Fruit fly (Drosophila melanogaster) whole organism, wandering third instar larva: ENCODE measurements around the gene ed.

Experiments
- Abd-B ChIP-seq: fragments of >200 bp; optimal IDR thresholded peaks from 2 replicates; lab custom pipeline; 2017; ENCODE audit warnings: missing biosample characterization, missing genetic modification characterization
- CG32264 ChIP-seq: fragments of 200-800 bp; sonication (Bioruptor generic); optimal IDR thresholded peaks from 2 replicates; lab custom pipeline; 2016; ENCODE audit warnings: missing biosample characterization, missing genetic modification characterization
- CG9705 ChIP-seq: fragments of 200-800 bp; sonication (Bioruptor generic); optimal IDR thresholded peaks from 2 replicates; lab custom pipeline; 2018; ENCODE audit warnings: missing biosample characterization, mild to moderate bottlenecking, missing genetic modification characterization
- CrebA ChIP-seq: fragments of 200-800 bp; sonication (Bioruptor generic); optimal IDR thresholded peaks from 2 replicates; lab custom pipeline; 2016; ENCODE audit warnings: missing biosample characterization, mild to moderate bottlenecking, missing genetic modification characterization, borderline replicate concordance
- Dfd ChIP-seq: fragments of >200 bp; optimal IDR thresholded peaks from 2 replicates; lab custom pipeline; 2017; ENCODE audit warnings: missing biosample characterization, missing genetic modification characterization
- Dif ChIP-seq: fragments of 200-275, 200-300 bp; sonication (Bioruptor generic); optimal IDR thresholded peaks from 2 replicates; lab custom pipeline; 2018; ENCODE audit warnings: missing biosample characterization, missing genetic modification characterization; ENCODE audit not compliant: partially characterized antibody
- GATAd ChIP-seq: sonication (Bioruptor generic); optimal IDR thresholded peaks from 2 replicates; lab custom pipeline; 2016; ENCODE audit warnings: missing biosample characterization, missing genetic modification characterization
- HLH106 ChIP-seq: fragments of 200-800 bp; optimal IDR thresholded peaks from 3 replicates; lab custom pipeline; 2019; ENCODE audit warnings: missing biosample characterization, mild to moderate bottlenecking, missing genetic modification characterization, moderate library complexity
- Hnf4 ChIP-seq: fragments of 200-800 bp; sonication (Bioruptor generic); optimal IDR thresholded peaks from 2 replicates; lab custom pipeline; 2016; ENCODE audit warnings: missing biosample characterization, mild to moderate bottlenecking, missing genetic modification characterization
- Hr78 ChIP-seq: fragments of >200 bp; optimal IDR thresholded peaks from 2 replicates; lab custom pipeline; 2017; ENCODE audit warnings: missing biosample characterization, missing genetic modification characterization
- Hr83 ChIP-seq: fragments of 200-300 bp; sonication (Bioruptor generic); optimal IDR thresholded peaks from 2 replicates; lab custom pipeline; 2016; ENCODE audit warnings: missing biosample characterization, mild to moderate bottlenecking, missing genetic modification characterization, moderate library complexity; ENCODE audit not compliant: poor library complexity, severe bottlenecking
- Jra ChIP-seq: sonication (Bioruptor generic); optimal IDR thresholded peaks from 2 replicates; lab custom pipeline; 2016; ENCODE audit warnings: missing biosample characterization, missing genetic modification characterization
- Mio ChIP-seq: sonication (Bioruptor generic); optimal IDR thresholded peaks from 2 replicates; lab custom pipeline; 2016; ENCODE audit warnings: missing biosample characterization, missing genetic modification characterization
- Myc ChIP-seq: fragments of >200 bp; optimal IDR thresholded peaks from 2 replicates; lab custom pipeline; 2017
- N ChIP-seq: fragments of >200 bp; optimal IDR thresholded peaks from 2 replicates; lab custom pipeline; 2018; ENCODE audit warnings: missing biosample characterization, missing external identifiers, missing genetic modification characterization
- OdsH ChIP-seq: fragments of 200-800 bp; sonication (Bioruptor generic); optimal IDR thresholded peaks from 2 replicates; lab custom pipeline; 2016; ENCODE audit warnings: missing biosample characterization, mild to moderate bottlenecking, missing genetic modification characterization
- Rel ChIP-seq, 2 experiments: fragments of 200-800 bp; sonication (Bioruptor generic) in 1 of 2; optimal IDR thresholded peaks; 2 replicates in 1 of 2; 3 replicates in 1 of 2; lab custom pipeline; 2016 to 2019; ENCODE audit warnings: mild to moderate bottlenecking in 2 of 2, missing biosample characterization in 2 of 2, missing genetic modification characterization in 2 of 2, moderate library complexity in 1 of 2
- Sp1 ChIP-seq: fragments of 200-800 bp; sonication (Bioruptor generic); optimal IDR thresholded peaks from 3 replicates; lab custom pipeline; 2019; ENCODE audit warnings: missing biosample characterization, mild to moderate bottlenecking, missing genetic modification characterization, moderate library complexity
- Vsx2 ChIP-seq: fragments of 200-300, 225-300 bp; sonication (Bioruptor generic); optimal IDR thresholded peaks from 2 replicates; lab custom pipeline; 2018; ENCODE audit warnings: missing biosample characterization, missing genetic modification characterization; ENCODE audit not compliant: partially characterized antibody
- br ChIP-seq: fragments of 200-800 bp; sonication (Bioruptor generic); optimal IDR thresholded peaks from 2 replicates; lab custom pipeline; 2016; ENCODE audit warnings: missing biosample characterization, missing genetic modification characterization
- brk ChIP-seq: fragments of 200-800 bp; sonication (Bioruptor generic); optimal IDR thresholded peaks from 2 replicates; lab custom pipeline; 2016; ENCODE audit warnings: missing biosample characterization, mild to moderate bottlenecking, missing genetic modification characterization
- dl ChIP-seq, 2 experiments: fragments of 175-275, 200-275 bp in 1 of 2; fragments of 200-275 bp in 1 of 2; sonication (Bioruptor generic); optimal IDR thresholded peaks; lab custom pipeline; 2018; ENCODE audit warnings: mild to moderate bottlenecking in 2 of 2, missing biosample characterization in 2 of 2, missing genetic modification characterization in 2 of 2, moderate library complexity in 2 of 2; ENCODE audit not compliant: partially characterized antibody in 2 of 2, insufficient read depth in 1 of 2
- dmrt93B ChIP-seq: fragments of 200-800 bp; sonication (Bioruptor generic); optimal IDR thresholded peaks from 2 replicates; lab custom pipeline; 2018; ENCODE audit warnings: missing biosample characterization, mild to moderate bottlenecking, missing genetic modification characterization
- dsf ChIP-seq: sonication (Bioruptor generic); optimal IDR thresholded peaks from 2 replicates; lab custom pipeline; 2016; ENCODE audit warnings: missing biosample characterization, missing genetic modification characterization, borderline replicate concordance
- ey ChIP-seq: fragments of 200-800 bp; sonication (Bioruptor generic); optimal IDR thresholded peaks from 2 replicates; lab custom pipeline; 2016; ENCODE audit warnings: missing biosample characterization, missing genetic modification characterization
- foxo ChIP-seq, 2 experiments: fragments of 200-800 bp; sonication (Bioruptor generic); optimal IDR thresholded peaks; 2 replicates in 1 of 2; 3 replicates in 1 of 2; lab custom pipeline; 2016 to 2017; ENCODE audit warnings: missing biosample characterization in 2 of 2, missing genetic modification characterization in 2 of 2
- fru ChIP-seq: fragments of 200-800 bp; sonication (Bioruptor generic); optimal IDR thresholded peaks from 3 replicates; lab custom pipeline; 2016; ENCODE audit warnings: missing biosample characterization, mild to moderate bottlenecking, missing genetic modification characterization
- h ChIP-seq: fragments of 200-800 bp; sonication (Bioruptor generic); optimal IDR thresholded peaks from 3 replicates; lab custom pipeline; 2016; ENCODE audit warnings: missing biosample characterization, mild to moderate bottlenecking, missing genetic modification characterization
- jim ChIP-seq: fragments of 175-275, 200-325 bp; sonication (Bioruptor generic); optimal IDR thresholded peaks from 2 replicates; lab custom pipeline; 2016; ENCODE audit warnings: missing biosample characterization, mild to moderate bottlenecking, missing genetic modification characterization
- lola ChIP-seq: fragments of >200 bp; optimal IDR thresholded peaks from 2 replicates; lab custom pipeline; 2017; ENCODE audit warnings: missing biosample characterization, missing genetic modification characterization
- pan ChIP-seq: fragments of >200 bp; optimal IDR thresholded peaks from 2 replicates; lab custom pipeline; 2017
- psq ChIP-seq: fragments of 200-800 bp; sonication (Bioruptor generic); optimal IDR thresholded peaks from 3 replicates; lab custom pipeline; 2017; ENCODE audit warnings: missing biosample characterization, mild to moderate bottlenecking, missing genetic modification characterization, moderate library complexity
- rgr ChIP-seq: fragments of 200-800 bp; sonication (Bioruptor generic); optimal IDR thresholded peaks from 3 replicates; lab custom pipeline; 2016; ENCODE audit warnings: missing biosample characterization, mild to moderate bottlenecking, missing genetic modification characterization
- sage ChIP-seq: fragments of 200-800 bp; sonication (Bioruptor generic); optimal IDR thresholded peaks from 2 replicates; lab custom pipeline; 2016; ENCODE audit warnings: missing biosample characterization, mild to moderate bottlenecking, missing genetic modification characterization
- sv ChIP-seq: fragments of 200-800 bp; sonication (Bioruptor generic); optimal IDR thresholded peaks from 3 replicates; lab custom pipeline; 2016; ENCODE audit warnings: missing biosample characterization, missing genetic modification characterization
- tai ChIP-seq: sonication (Bioruptor generic); optimal IDR thresholded peaks from 2 replicates; lab custom pipeline; 2016; ENCODE audit warnings: missing biosample characterization, missing genetic modification characterization
- usp ChIP-seq: fragments of >200 bp; optimal IDR thresholded peaks from 2 replicates; lab custom pipeline; 2017; ENCODE audit warnings: missing biosample characterization, missing genetic modification characterization
- woc ChIP-seq: sonication (Bioruptor generic); optimal IDR thresholded peaks from 2 replicates; lab custom pipeline; 2016; ENCODE audit warnings: missing biosample characterization, mild to moderate bottlenecking, missing genetic modification characterization

ed gene

DNA sequence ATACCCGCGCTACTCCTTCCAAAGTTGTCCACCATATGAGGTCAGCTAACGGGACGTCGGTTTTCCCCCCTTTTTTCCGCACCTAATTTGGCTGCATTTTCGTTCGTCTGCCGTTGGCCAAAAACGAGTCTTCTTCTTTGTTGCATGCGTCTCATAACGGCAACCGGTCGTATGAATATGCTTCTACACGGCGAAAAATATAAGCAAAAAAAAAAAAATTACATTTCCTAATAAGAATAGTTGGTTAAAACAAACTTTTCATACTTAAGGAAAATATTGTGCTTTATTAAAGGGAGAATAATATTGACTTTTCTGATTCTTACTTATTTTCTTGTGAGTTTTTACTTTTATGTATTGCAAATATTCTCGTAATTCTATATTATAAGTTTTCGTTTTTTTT lies 6.1 kb upstream of the ed start:
- TF ChIP-seq dl (GFP tag; optimal IDR thresholded peaks at IDR 0.05; lab: Kevin White, UChicago; ENCODE audit: insufficient read depth in 1 of 2, partially characterized antibody in 2 of 2) (no peak), brk (GFP tag; lab: Kevin White, UChicago) (no peak), jim (GFP tag; lab: Kevin White, UChicago) (no peak), Sp1 (GFP tag; lab: Kevin White, UChicago) (no peak), br (GFP tag; lab: Kevin White, UChicago) (no peak), HLH106 (tag; lab: Kevin White, UChicago) (no peak), lola (no peak), sv (no peak), N (no peak), Hr78 (GFP tag; lab: Kevin White, UChicago) (no peak), Rel (GFP tag; optimal IDR thresholded peaks at IDR 0.05; lab: Kevin White, UChicago) (no peak), Rel (tag; optimal IDR thresholded peaks at IDR 0.05; lab: Kevin White, UChicago) (no peak), OdsH (GFP tag; lab: Kevin White, UChicago) (no peak)

dm6 chr2L:4028026-4028425 lies 3.2 kb upstream of the ed start:
- no peak for TF ChIP-seq Abd-B (GFP tag; lab: Kevin White, UChicago)
- TF ChIP-seq usp (GFP tag; lab: Kevin White, UChicago), result no peak
- TF ChIP-seq dl (GFP tag; optimal IDR thresholded peaks at IDR 0.05; lab: Kevin White, UChicago; ENCODE audit: insufficient read depth in 1 of 2, partially characterized antibody in 2 of 2), result peak in 1 of 2 experiments; percentile 12
- no peak for TF ChIP-seq woc
- TF ChIP-seq Myc (lab: Kevin White, UChicago), result no peak
- TF ChIP-seq Hr78 (GFP tag; lab: Kevin White, UChicago), result no peak
- no peak for TF ChIP-seq lola

DNA sequence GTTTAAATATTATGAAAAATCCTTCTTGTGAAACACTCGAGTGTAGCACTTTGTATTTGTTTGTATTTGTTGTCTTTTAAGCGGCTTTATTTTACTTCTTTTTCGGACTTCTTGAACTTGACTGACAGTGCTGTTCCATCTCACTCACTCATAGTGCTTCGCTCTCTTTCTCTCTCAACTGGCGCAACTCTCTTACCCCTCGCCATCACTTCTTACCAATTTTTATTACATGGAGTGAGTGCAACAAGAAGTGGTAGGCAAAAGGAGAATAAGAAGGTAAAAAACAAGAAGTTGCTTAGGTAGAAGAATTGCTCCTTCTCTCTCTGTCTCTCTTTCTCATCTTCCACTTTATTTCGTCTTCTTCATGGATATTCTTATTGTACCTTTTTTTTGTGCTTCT lies 2.5 kb upstream of the ed start:
- TF ChIP-seq fru (GFP tag; lab: Kevin White, UChicago) (peak; percentile 38), woc (no peak), psq (GFP tag; lab: Kevin White, UChicago) (peak; percentile 96), dl (GFP tag; optimal IDR thresholded peaks at IDR 0.05; lab: Kevin White, UChicago; ENCODE audit: insufficient read depth in 1 of 2, partially characterized antibody in 2 of 2) (peak in 1 of 2 experiments; percentile 7), br (GFP tag; lab: Kevin White, UChicago) (no peak)

DNA sequence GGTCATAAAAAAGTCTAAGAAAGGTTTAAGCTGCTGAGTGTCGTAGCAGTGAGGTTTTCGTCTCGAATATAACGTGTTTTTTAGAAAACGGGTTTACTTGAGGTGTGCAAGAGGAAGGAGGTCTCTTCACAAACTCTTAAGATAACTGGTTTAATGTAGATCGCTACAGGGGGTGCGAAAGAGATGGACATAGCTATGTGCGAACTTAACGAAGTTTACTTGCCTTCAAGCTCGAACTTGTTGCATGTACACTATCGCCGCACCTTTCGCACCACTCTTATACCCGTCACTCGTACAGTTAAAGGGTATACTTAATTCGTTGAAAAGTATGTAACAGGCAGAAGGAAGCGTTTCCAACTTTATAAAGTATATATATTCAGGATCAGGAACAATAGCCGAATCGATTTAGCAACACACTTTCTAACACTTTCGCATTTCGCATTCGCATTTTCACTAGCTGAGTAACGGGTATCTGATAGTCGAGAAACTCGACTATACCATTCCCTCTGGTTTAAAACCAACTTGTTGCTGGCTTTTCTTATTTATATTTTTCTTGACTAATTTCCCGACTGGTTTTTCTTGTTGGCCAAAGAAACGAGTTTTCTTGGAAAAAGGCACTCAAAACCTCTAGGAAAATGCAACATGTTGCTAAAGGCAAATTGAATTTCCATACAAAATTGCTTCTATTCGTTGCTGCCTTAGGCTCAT lies 787 bp upstream of the ed start:
- TF ChIP-seq ey (GFP tag; lab: Kevin White, UChicago) (peak; percentile 53), usp (GFP tag; lab: Kevin White, UChicago) (no peak), OdsH (GFP tag; lab: Kevin White, UChicago) (peak; percentile 36), Myc (lab: Kevin White, UChicago) (no peak), woc (peak; percentile 68), Abd-B (GFP tag; lab: Kevin White, UChicago) (no peak), N (no peak), Jra (GFP tag; lab: Kevin White, UChicago) (no peak), CrebA (no peak), Vsx2 (GFP tag; lab: Kevin White, UChicago) (peak; percentile 97), pan (lab: Kevin White, UChicago) (no peak), fru (GFP tag; lab: Kevin White, UChicago) (peak; percentile 29), Dfd (GFP tag; lab: Kevin White, UChicago) (peak; percentile 54), rgr (GFP tag; lab: Kevin White, UChicago) (peak; percentile 52), Hr78 (GFP tag; lab: Kevin White, UChicago) (no peak), br (GFP tag; lab: Kevin White, UChicago) (peak; percentile 42), Hnf4 (GFP tag; lab: Kevin White, UChicago) (peak; percentile 39), dmrt93B (GFP tag; lab: Kevin White, UChicago) (no peak), sv (peak; percentile 6), sage (GFP tag; lab: Kevin White, UChicago) (no peak), brk (GFP tag; lab: Kevin White, UChicago) (no peak), psq (GFP tag; lab: Kevin White, UChicago) (peak; percentile 44), GATAd (no peak), foxo (GFP tag; optimal IDR thresholded peaks at IDR 0.05; lab: Kevin White, UChicago) (peak in 1 of 2 experiments; percentile 52), Rel (GFP tag; optimal IDR thresholded peaks at IDR 0.05; lab: Kevin White, UChicago) (no peak), Rel (tag; optimal IDR thresholded peaks at IDR 0.05; lab: Kevin White, UChicago) (no peak), Dif (GFP tag; lab: Kevin White, UChicago) (peak; percentile 94), h (peak; percentile 58), Hr83 (GFP tag; lab: Kevin White, UChicago) (no peak), CG32264 (GFP tag; lab: Kevin White, UChicago) (no peak), Sp1 (GFP tag; lab: Kevin White, UChicago) (peak; percentile 33), dl (GFP tag; optimal IDR thresholded peaks at IDR 0.05; lab: Kevin White, UChicago; ENCODE audit: insufficient read depth in 1 of 2, partially characterized antibody in 2 of 2) (peak; percentile 36 to 44), dsf (GFP tag; lab: Kevin White, UChicago) (no peak), HLH106 (tag; lab: Kevin White, UChicago) (peak; percentile 62), tai (no peak), Mio (GFP tag; lab: Kevin White, UChicago) (no peak), lola (no peak), CG9705 (GFP tag; lab: Kevin White, UChicago) (no peak), jim (GFP tag; lab: Kevin White, UChicago) (no peak)
